Worm (Caenorhabditis elegans) whole organism, early embryonic: ENCODE measurements around the gene C10A4.6.

ENCODE experiments used
- F13C5.2 ChIP-seq: sonication (generic microtip); optimal IDR thresholded peaks from 2 replicates; lab custom pipeline; 2017; ENCODE audit warnings: mild to moderate bottlenecking, missing genetic modification characterization, inconsistent platforms, missing compliant biosample characterization
- ceh-36 ChIP-seq: sonication (generic microtip); optimal IDR thresholded peaks from 2 replicates; lab custom pipeline; 2016; ENCODE audit warnings: missing genetic modification characterization, inconsistent platforms, missing compliant biosample characterization
- ets-7 ChIP-seq: sonication (generic microtip); optimal IDR thresholded peaks from 2 replicates; lab custom pipeline; 2016; ENCODE audit warnings: missing genotype, missing genetic modification characterization, missing compliant biosample characterization
- flt-1 ChIP-seq: fragments of 200-800 bp; sonication (Bioruptor generic); IDR thresholded peaks from 2 replicates; pipeline ENCODE4 v1.3.6; 2022; ENCODE audit warnings: missing genetic modification characterization, missing compliant biosample characterization
- scrt-1 ChIP-seq: fragments of 200-800 bp; sonication (Bioruptor generic); IDR thresholded peaks from 2 replicates; pipeline ENCODE4 v1.3.6; 2022; ENCODE audit warnings: missing genetic modification characterization, missing compliant biosample characterization
- tbx-11 ChIP-seq: fragments of 200-800 bp; sonication (Bioruptor generic); IDR thresholded peaks from 2 replicates; pipeline ENCODE4 v1.3.6; 2022; ENCODE audit warnings: missing genetic modification characterization, missing compliant biosample characterization

C10A4.6 gene

DNA sequence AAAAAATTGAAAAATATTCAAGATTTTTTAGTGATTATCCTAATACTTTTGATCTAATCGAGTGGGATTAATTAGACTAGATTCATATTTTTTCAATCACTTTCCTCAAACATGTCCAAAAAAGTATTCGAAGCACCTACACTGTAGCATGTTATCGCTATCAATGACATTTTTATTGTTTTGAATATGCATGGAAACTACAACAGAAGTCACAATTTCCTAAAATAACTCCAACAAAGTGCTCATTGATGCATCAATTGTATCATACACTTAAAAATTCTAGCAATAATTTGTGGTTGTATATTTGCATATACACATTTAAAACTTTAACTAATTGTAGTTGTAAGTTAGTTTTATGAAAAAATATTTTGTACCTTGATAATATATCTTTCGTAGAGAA, 49.7 kb downstream of the C10A4.6 start:
- TF ChIP-seq ets-7 (tag; lab: Kevin White, UChicago) = no peak
- no peak for TF ChIP-seq ceh-36 (tag; lab: Kevin White, UChicago)
- TF ChIP-seq scrt-1 (GFP tag; lab: Robert Waterston, UW) = no peak
- TF ChIP-seq tbx-11 (GFP tag; lab: Robert Waterston, UW) = no peak
- TF ChIP-seq flt-1 (GFP tag; lab: Robert Waterston, UW) = no peak
- TF ChIP-seq F13C5.2 (tag; lab: Kevin White, UChicago) = no peak
